Worm (Caenorhabditis elegans) whole organism, mixed stage, embryonic: ENCODE measurements around the gene try-3.

Source experiments
- M03D4.4 ChIP-seq: sonication (generic microtip); optimal IDR thresholded peaks from 2 replicates; lab custom pipeline; 2017; ENCODE audit warnings: mild to moderate bottlenecking, missing genetic modification characterization, missing compliant biosample characterization
- blmp-1 ChIP-seq: fragments of 150-350 bp; optimal IDR thresholded peaks from 2 replicates; lab custom pipeline; 2014; ENCODE audit warnings: missing biosample characterization, missing genetic modification characterization
- ceh-43 ChIP-seq: fragments of 200-800 bp; sonication (Bioruptor generic); optimal IDR thresholded peaks from 2 replicates; lab custom pipeline; 2018; ENCODE audit warnings: mild to moderate bottlenecking, missing genetic modification characterization, moderate library complexity, missing compliant biosample characterization
- ceh-83 ChIP-seq: fragments of 200-800 bp; sonication (Bioruptor generic); optimal IDR thresholded peaks from 2 replicates; lab custom pipeline; 2018; ENCODE audit warnings: mild to moderate bottlenecking, missing genetic modification characterization, missing compliant biosample characterization
- ces-1 ChIP-seq: fragments of 150-350 bp; optimal IDR thresholded peaks from 2 replicates; lab custom pipeline; 2014; ENCODE audit warnings: missing biosample characterization, missing genetic modification reagents, missing genetic modification characterization
- cnd-1 ChIP-seq: fragments of 200-800 bp; sonication (Bioruptor generic); optimal IDR thresholded peaks from 2 replicates; lab custom pipeline; 2018; ENCODE audit warnings: mild to moderate bottlenecking, missing genetic modification characterization, missing compliant biosample characterization
- drap-1 ChIP-seq: fragments of 200-800 bp; sonication (Bioruptor generic); optimal IDR thresholded peaks from 3 replicates; lab custom pipeline; 2018; ENCODE audit warnings: mild to moderate bottlenecking, missing genetic modification characterization, missing compliant biosample characterization
- elt-1 ChIP-seq: sonication (generic microtip); optimal IDR thresholded peaks from 2 replicates; lab custom pipeline; 2017; ENCODE audit warnings: missing genetic modification characterization, mild to moderate bottlenecking, missing compliant biosample characterization, antibody characterized with exemption, moderate library complexity, borderline replicate concordance; ENCODE audit not compliant: insufficient read depth
- elt-3 ChIP-seq: fragments of 150-350 bp; optimal IDR thresholded peaks from 2 replicates; lab custom pipeline; 2014; ENCODE audit warnings: missing biosample characterization, missing genetic modification characterization
- flh-1 ChIP-seq: fragments of 200-800 bp; sonication (Bioruptor generic); optimal IDR thresholded peaks from 2 replicates; lab custom pipeline; 2018; ENCODE audit warnings: mild to moderate bottlenecking, missing genetic modification characterization, moderate library complexity, missing compliant biosample characterization
- hlh-1 ChIP-seq: fragments of 150-350 bp; optimal IDR thresholded peaks from 2 replicates; lab custom pipeline; 2014; ENCODE audit warnings: missing biosample characterization, missing genetic modification reagents, missing genetic modification characterization
- lin-13 ChIP-seq: fragments of 150-350 bp; optimal IDR thresholded peaks from 2 replicates; lab custom pipeline; 2014; ENCODE audit warnings: missing biosample characterization, missing genetic modification characterization
- lin-32 ChIP-seq: fragments of 200-800 bp; sonication (Bioruptor generic); optimal IDR thresholded peaks from 2 replicates; lab custom pipeline; 2018; ENCODE audit warnings: mild to moderate bottlenecking, missing genetic modification characterization, missing compliant biosample characterization
- lsy-2 ChIP-seq: fragments of 150-350 bp; optimal IDR thresholded peaks from 2 replicates; lab custom pipeline; 2014; ENCODE audit warnings: missing biosample characterization, missing genetic modification characterization
- mab-5 ChIP-seq: fragments of 150-350 bp; optimal IDR thresholded peaks from 2 replicates; lab custom pipeline; 2014; ENCODE audit warnings: missing biosample characterization, missing genetic modification characterization
- mep-1 ChIP-seq: fragments of 150-350 bp; optimal IDR thresholded peaks from 2 replicates; lab custom pipeline; 2017; ENCODE audit warnings: missing biosample characterization, missing genetic modification reagents, missing genetic modification characterization, inconsistent platforms
- mls-2 ChIP-seq: sonication (generic microtip); optimal IDR thresholded peaks from 2 replicates; lab custom pipeline; 2016; ENCODE audit warnings: mild to moderate bottlenecking, missing genetic modification characterization, moderate library complexity, missing compliant biosample characterization
- nhr-237 ChIP-seq: fragments of 150-350 bp; optimal IDR thresholded peaks from 2 replicates; lab custom pipeline; 2014; ENCODE audit warnings: missing biosample characterization, missing genetic modification characterization
- nhr-28 ChIP-seq: fragments of 150-350 bp; optimal IDR thresholded peaks from 2 replicates; lab custom pipeline; 2014; ENCODE audit warnings: missing biosample characterization, missing genetic modification characterization
- nhr-76 ChIP-seq: sonication (generic microtip); optimal IDR thresholded peaks from 2 replicates; lab custom pipeline; 2017; ENCODE audit warnings: missing biosample characterization, missing genetic modification characterization
- pha-4 ChIP-seq: fragments of 150-350 bp; optimal IDR thresholded peaks from 2 replicates; lab custom pipeline; 2018; ENCODE audit warnings: missing biosample characterization, missing genetic modification reagents, missing genetic modification characterization
- snpc-4 ChIP-seq: fragments of 150-350 bp; optimal IDR thresholded peaks from 2 replicates; lab custom pipeline; 2014; ENCODE audit warnings: missing biosample characterization, missing genetic modification characterization
- sptf-1 ChIP-seq: sonication (generic microtip); optimal IDR thresholded peaks from 2 replicates; lab custom pipeline; 2017; ENCODE audit warnings: mild to moderate bottlenecking, missing genetic modification characterization, moderate library complexity, missing compliant biosample characterization
- unc-120 ChIP-seq: sonication (generic microtip); optimal IDR thresholded peaks from 2 replicates; lab custom pipeline; 2017; ENCODE audit warnings: missing genetic modification characterization, missing compliant biosample characterization; ENCODE audit not compliant: poor library complexity, severe bottlenecking
- unc-39 ChIP-seq: fragments of 150-350 bp; optimal IDR thresholded peaks from 2 replicates; lab custom pipeline; 2014; ENCODE audit warnings: missing biosample characterization, missing genetic modification characterization
- unc-62 ChIP-seq: fragments of 150-350 bp; optimal IDR thresholded peaks from 2 replicates; lab custom pipeline; 2014; ENCODE audit warnings: missing biosample characterization, missing genetic modification reagents, missing genetic modification characterization
- zip-8 ChIP-seq: fragments of 150-350 bp; optimal IDR thresholded peaks from 2 replicates; lab custom pipeline; 2014; ENCODE audit warnings: missing biosample characterization, missing genetic modification characterization
- ztf-11 ChIP-seq: fragments of 150-350 bp; optimal IDR thresholded peaks from 2 replicates; lab custom pipeline; 2014; ENCODE audit warnings: missing biosample characterization, missing genetic modification characterization

Gene try-3

DNA sequence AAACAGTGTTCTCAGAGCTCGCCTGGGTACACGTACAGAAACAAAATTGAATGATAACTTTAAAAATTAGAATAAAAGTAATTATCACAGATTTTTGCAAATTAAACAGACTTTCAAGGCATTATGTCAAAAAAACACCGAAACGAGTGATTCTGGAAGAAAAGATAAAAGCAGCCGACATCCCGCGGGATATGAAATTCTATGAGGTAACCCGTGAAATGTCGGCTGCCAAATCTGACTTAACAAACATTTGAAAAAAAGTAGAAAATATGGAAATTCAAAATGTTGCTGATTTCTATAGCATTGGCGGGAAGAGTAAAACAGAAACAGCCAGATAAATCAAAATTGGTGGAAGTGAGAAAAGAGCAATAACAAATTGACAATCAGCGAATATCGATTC, 8.7 kb downstream of the try-3 start:
- TF ChIP-seq sptf-1 (tag; lab: Kevin White, UChicago) (no peak), elt-1 (tag; lab: Kevin White, UChicago) (no peak), mep-1 (tag; lab: Kevin White, UChicago) (no peak), unc-39 (tag; lab: Kevin White, UChicago) (no peak), M03D4.4 (tag; lab: Kevin White, UChicago) (no peak), drap-1 (GFP tag; lab: Kevin White, UChicago) (no peak), ceh-83 (GFP tag; lab: Kevin White, UChicago) (no peak), mls-2 (tag; lab: Kevin White, UChicago) (no peak), cnd-1 (tag; lab: Kevin White, UChicago) (no peak), lin-13 (tag; lab: Kevin White, UChicago) (no peak), nhr-76 (no peak), ztf-11 (no peak), nhr-237 (tag; lab: Kevin White, UChicago) (no peak), elt-3 (no peak), pha-4 (tag; lab: Kevin White, UChicago) (no peak), ceh-43 (GFP tag; lab: Kevin White, UChicago) (no peak), nhr-28 (no peak)

DNA sequence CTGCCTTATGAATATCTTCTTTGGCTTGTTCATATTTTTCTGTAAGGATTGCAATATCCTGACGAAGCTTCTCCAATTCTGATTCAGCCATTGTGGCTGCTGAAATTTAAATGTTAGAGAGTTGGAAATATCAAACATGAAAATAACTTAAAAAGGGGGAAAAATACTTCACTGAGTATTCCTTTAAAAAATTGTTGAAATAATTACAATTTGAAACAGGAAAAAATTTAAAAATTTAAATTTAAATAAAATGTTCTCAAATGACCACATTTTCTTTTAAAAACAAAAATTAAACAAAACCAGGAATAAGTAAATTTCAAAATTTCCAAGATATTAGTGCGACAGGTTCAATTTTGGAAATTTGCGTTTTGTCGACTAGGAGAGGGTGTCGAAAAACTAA, 15.3 kb downstream of the try-3 start, which contains the start of gene bicd-1:
bicd-1 (minus strand) TSS at position 101 of the 400 bp plus-strand sequence.
- no peak for TF ChIP-seq lsy-2 (tag; lab: Kevin White, UChicago)
- no peak for TF ChIP-seq nhr-237 (tag; lab: Kevin White, UChicago)
- no peak for TF ChIP-seq ceh-43 (GFP tag; lab: Kevin White, UChicago)
- TF ChIP-seq lin-32 (GFP tag; lab: Kevin White, UChicago) = no peak
- TF ChIP-seq flh-1 (GFP tag; lab: Kevin White, UChicago) = no peak
- TF ChIP-seq nhr-76 = no peak
- TF ChIP-seq mab-5 = no peak
- no peak for TF ChIP-seq nhr-28
- no peak for TF ChIP-seq elt-1 (tag; lab: Kevin White, UChicago)
- no peak for TF ChIP-seq mls-2 (tag; lab: Kevin White, UChicago)
- TF ChIP-seq unc-39 (tag; lab: Kevin White, UChicago) = no peak
- no peak for TF ChIP-seq M03D4.4 (tag; lab: Kevin White, UChicago)
- no peak for TF ChIP-seq blmp-1
- TF ChIP-seq cnd-1 (tag; lab: Kevin White, UChicago) = no peak
- TF ChIP-seq pha-4 (tag; lab: Kevin White, UChicago) = no peak
- TF ChIP-seq, all 35 proteins: peak for 0

DNA sequence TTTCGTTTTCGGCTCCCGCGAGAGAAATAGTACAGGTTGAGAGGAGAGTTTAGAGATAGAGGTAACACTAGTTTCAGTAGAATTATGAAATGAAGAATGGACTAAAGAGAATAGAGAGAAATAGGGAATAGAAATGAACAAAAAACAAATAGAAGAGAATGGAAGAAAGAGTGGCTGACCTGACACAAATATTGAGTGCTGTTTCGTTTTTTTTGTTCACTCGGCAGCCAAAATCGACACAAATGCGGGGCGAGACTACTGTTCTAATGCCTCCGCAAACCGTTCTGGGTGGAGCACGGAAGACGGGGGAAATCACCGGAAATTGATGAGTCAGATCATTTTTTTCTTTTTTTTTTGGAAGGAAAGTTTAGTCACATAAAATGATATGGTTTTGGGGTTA, 15.7 kb downstream of the try-3 start:
- TF ChIP-seq ceh-83 (GFP tag; lab: Kevin White, UChicago) (no peak), lin-32 (GFP tag; lab: Kevin White, UChicago) (no peak), mep-1 (tag; lab: Kevin White, UChicago) (no peak), flh-1 (GFP tag; lab: Kevin White, UChicago) (no peak), lin-13 (tag; lab: Kevin White, UChicago) (no peak), snpc-4 (no peak), drap-1 (GFP tag; lab: Kevin White, UChicago) (no peak), unc-62 (GFP tag; lab: Kevin White, UChicago) (no peak), hlh-1 (no peak)

DNA sequence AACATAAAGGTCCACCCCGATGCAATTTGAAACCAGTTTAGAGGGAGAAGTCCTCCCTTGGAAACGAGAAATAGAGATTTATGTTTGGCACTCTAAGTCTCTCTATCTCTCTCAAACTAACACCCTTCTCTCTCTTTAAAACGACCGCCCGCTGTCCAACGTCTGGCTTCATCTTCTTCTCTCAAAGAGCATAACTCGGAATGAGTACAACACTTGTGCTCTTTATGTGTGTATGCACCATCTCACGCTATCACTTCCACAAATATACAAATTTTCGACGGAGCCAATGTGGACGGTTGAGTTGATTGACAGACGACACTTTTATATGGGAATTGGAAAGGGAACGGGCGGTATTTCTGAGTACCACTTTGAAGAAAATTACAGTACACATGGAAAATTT, 17.4 kb downstream of the try-3 start:
- no peak for TF ChIP-seq unc-62 (GFP tag; lab: Kevin White, UChicago)
- TF ChIP-seq mep-1 (tag; lab: Kevin White, UChicago) = no peak
- TF ChIP-seq hlh-1 = no peak
- TF ChIP-seq pha-4 (tag; lab: Kevin White, UChicago) = no peak
- TF ChIP-seq ces-1 (GFP tag; lab: Kevin White, UChicago) = peak; percentile 2
- TF ChIP-seq nhr-28 = no peak
- TF ChIP-seq sptf-1 (tag; lab: Kevin White, UChicago) = peak; percentile 25
- TF ChIP-seq nhr-237 (tag; lab: Kevin White, UChicago) = no peak
- TF ChIP-seq unc-120 (tag; lab: Kevin White, UChicago) = peak; percentile 35
- no peak for TF ChIP-seq ceh-83 (GFP tag; lab: Kevin White, UChicago)
- TF ChIP-seq zip-8 (tag; lab: Kevin White, UChicago) = no peak
- TF ChIP-seq ceh-43 (GFP tag; lab: Kevin White, UChicago) = no peak
- no peak for TF ChIP-seq snpc-4
- no peak for TF ChIP-seq lin-13 (tag; lab: Kevin White, UChicago)

DNA sequence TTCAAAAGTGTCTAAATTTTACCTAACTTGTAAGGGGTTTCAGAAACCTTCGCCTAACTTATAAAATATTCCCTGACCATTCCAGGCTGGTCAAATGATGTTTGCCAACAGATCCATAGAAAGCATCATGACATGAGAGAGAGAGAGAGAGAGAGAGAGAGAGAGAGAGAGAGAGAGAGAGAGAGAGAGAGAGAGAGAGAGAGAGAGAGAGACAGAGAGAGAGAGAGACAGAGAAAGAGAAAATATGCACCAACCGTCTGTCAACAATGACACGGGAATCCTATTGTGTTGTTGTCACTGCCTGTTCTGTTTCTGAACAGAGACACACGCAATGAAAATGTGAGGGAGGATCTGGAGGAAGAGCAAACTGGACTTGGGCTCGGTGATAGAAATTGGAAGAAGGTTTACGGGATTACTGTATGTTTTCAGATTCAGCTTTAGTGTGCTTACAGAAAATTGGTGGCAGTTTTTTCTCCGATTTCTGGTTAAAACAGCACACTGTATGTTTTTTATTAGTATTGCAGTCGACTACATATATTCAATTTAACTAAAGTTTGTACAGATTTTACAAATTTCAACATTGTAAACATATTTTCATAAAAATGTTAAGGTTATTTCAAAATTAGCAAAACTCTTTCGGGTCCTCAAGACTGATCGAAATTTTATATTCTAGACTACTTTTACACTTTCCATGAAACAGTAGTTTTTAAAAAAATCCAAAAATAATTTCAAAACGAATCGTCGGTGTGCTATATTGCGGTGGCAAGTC, 19.2 kb downstream of the try-3 start:
- no peak for TF ChIP-seq zip-8 (tag; lab: Kevin White, UChicago)
- peak; percentile 9 for TF ChIP-seq M03D4.4 (tag; lab: Kevin White, UChicago)
- peak; percentile 87 for TF ChIP-seq pha-4 (tag; lab: Kevin White, UChicago)
- peak; percentile 3 for TF ChIP-seq cnd-1 (tag; lab: Kevin White, UChicago)
